Fruit fly (Drosophila melanogaster) whole organism, embryonic: ENCODE measurements around the gene CG8176.

Source experiments
- Abd-B ChIP-seq: fragments of 200-800 bp; sonication (Bioruptor generic); optimal IDR thresholded peaks from 2 replicates; lab custom pipeline; 2018; ENCODE audit warnings: missing biosample characterization, mild to moderate bottlenecking, missing genetic modification characterization, moderate library complexity
- Bteb2 ChIP-seq: fragments of 200-800 bp; sonication (Bioruptor generic); optimal IDR thresholded peaks from 2 replicates; lab custom pipeline; 2016; ENCODE audit warnings: missing biosample characterization, missing genetic modification characterization
- CG10274 ChIP-seq: fragments of 200-800 bp; sonication (Bioruptor generic); optimal IDR thresholded peaks from 3 replicates; lab custom pipeline; 2017; ENCODE audit warnings: missing biosample characterization, mild to moderate bottlenecking, missing genetic modification characterization
- CG12299 ChIP-seq: fragments of 200-800 bp; sonication (Bioruptor generic); optimal IDR thresholded peaks from 2 replicates; lab custom pipeline; 2018; ENCODE audit warnings: missing biosample characterization, mild to moderate bottlenecking, missing genetic modification characterization
- CG14441 ChIP-seq: fragments of 200-800 bp; sonication (Bioruptor generic); IDR thresholded peaks from 2 replicates; pipeline ENCODE4 v1.3.6; 2022; ENCODE audit warnings: missing biosample characterization, missing genetic modification characterization
- CG2120 ChIP-seq: fragments of 200-800 bp; sonication (Bioruptor generic); optimal IDR thresholded peaks from 3 replicates; lab custom pipeline; 2016; ENCODE audit warnings: missing biosample characterization, missing genetic modification characterization
- CG31365 ChIP-seq: fragments of 200-800 bp; sonication (Bioruptor generic); optimal IDR thresholded peaks from 2 replicates; lab custom pipeline; 2018; ENCODE audit warnings: missing biosample characterization, mild to moderate bottlenecking, missing genetic modification characterization
- CG3726 ChIP-seq: fragments of 200-800 bp; sonication (Bioruptor generic); IDR thresholded peaks from 3 replicates; pipeline ENCODE4, ENCODE4 v1.3.6; 2022; ENCODE audit warnings: missing biosample characterization, missing genetic modification characterization
- CG4282 ChIP-seq: fragments of 200-800 bp; sonication (Bioruptor generic); optimal IDR thresholded peaks from 2 replicates; lab custom pipeline; 2016; ENCODE audit warnings: missing biosample characterization, missing genetic modification characterization
- CG4424 ChIP-seq: fragments of 200-800 bp; sonication (Bioruptor generic); optimal IDR thresholded peaks from 3 replicates; lab custom pipeline; 2016; ENCODE audit warnings: missing biosample characterization, missing genetic modification characterization
- CG6272 ChIP-seq: fragments of 200-800 bp; sonication (Bioruptor generic); IDR thresholded peaks from 2 replicates; pipeline ENCODE4 v1.3.6; 2022; ENCODE audit warnings: missing biosample characterization, missing genetic modification characterization
- CG6683 ChIP-seq: fragments of 200-800 bp; sonication (Bioruptor generic); optimal IDR thresholded peaks from 2 replicates; lab custom pipeline; 2017; ENCODE audit warnings: missing biosample characterization, mild to moderate bottlenecking, missing genetic modification characterization, missing genetic modification reagents
- CG8281 ChIP-seq: fragments of 200-800 bp; sonication (Bioruptor generic); optimal IDR thresholded peaks from 2 replicates; lab custom pipeline; 2018; ENCODE audit warnings: missing biosample characterization, mild to moderate bottlenecking, missing genetic modification characterization, moderate library complexity
- CG8478 ChIP-seq: fragments of >200 bp; optimal IDR thresholded peaks from 2 replicates; lab custom pipeline; 2018
- CG8765 ChIP-seq: fragments of 200-800 bp; sonication (Bioruptor generic); IDR thresholded peaks from 2 replicates; pipeline ENCODE4 v1.3.6; 2022; ENCODE audit warnings: missing biosample characterization, missing genetic modification characterization
- CG9932 ChIP-seq: fragments of 200-800 bp; sonication (Bioruptor generic); IDR thresholded peaks from 2 replicates; pipeline ENCODE4 v1.3.6; 2022; ENCODE audit warnings: missing biosample characterization, missing genetic modification characterization
- CHES-1-like ChIP-seq: fragments of 200-800 bp; sonication (Bioruptor generic); optimal IDR thresholded peaks from 2 replicates; lab custom pipeline; 2016; ENCODE audit warnings: missing biosample characterization, missing genetic modification characterization
- Camta ChIP-seq: fragments of 200-800 bp; sonication (Bioruptor generic); optimal IDR thresholded peaks from 2 replicates; lab custom pipeline; 2016; ENCODE audit warnings: missing biosample characterization, missing genetic modification characterization
- Deaf1 ChIP-seq: fragments of 200-800 bp; optimal IDR thresholded peaks from 3 replicates; lab custom pipeline; 2019; ENCODE audit warnings: missing biosample characterization, mild to moderate bottlenecking, missing genetic modification characterization, moderate library complexity
- Dp ChIP-seq: fragments of 200-800 bp; sonication (Bioruptor generic); optimal IDR thresholded peaks from 2 replicates; lab custom pipeline; 2018; ENCODE audit warnings: missing biosample characterization, mild to moderate bottlenecking, missing genetic modification characterization, moderate library complexity
- Hr3 ChIP-seq: fragments of 200-800 bp; sonication (Bioruptor generic); optimal IDR thresholded peaks from 3 replicates; lab custom pipeline; 2016; ENCODE audit warnings: missing biosample characterization, missing genetic modification characterization
- Hr78 ChIP-seq, 2 experiments: fragments of 200-800 bp in 1 of 2; fragments of >200 bp in 1 of 2; sonication (Bioruptor generic) in 1 of 2; optimal IDR thresholded peaks; 2 replicates each; lab custom pipeline; 2017 to 2019; ENCODE audit warnings: missing biosample characterization in 2 of 2, missing genetic modification characterization in 2 of 2, mild to moderate bottlenecking in 1 of 2, moderate library complexity in 1 of 2
- Hsf ChIP-seq: fragments of 200-800 bp; sonication (Bioruptor generic); optimal IDR thresholded peaks from 3 replicates; lab custom pipeline; 2016; ENCODE audit warnings: missing biosample characterization, missing genetic modification characterization
- MESR4 ChIP-seq: fragments of 200-800 bp; sonication (Bioruptor generic); optimal IDR thresholded peaks from 2 replicates; lab custom pipeline; 2018; ENCODE audit warnings: missing biosample characterization, mild to moderate bottlenecking, missing genetic modification characterization, moderate library complexity
- MTF-1 ChIP-seq: fragments of 200-800 bp; sonication (Bioruptor generic); optimal IDR thresholded peaks from 2 replicates; lab custom pipeline; 2018; ENCODE audit warnings: missing biosample characterization, mild to moderate bottlenecking, missing genetic modification characterization, borderline replicate concordance
- NfI ChIP-seq: fragments of 200-800 bp; sonication (Bioruptor generic); optimal IDR thresholded peaks from 3 replicates; lab custom pipeline; 2018; ENCODE audit warnings: missing biosample characterization, mild to moderate bottlenecking, missing genetic modification characterization, moderate library complexity
- Sox100B ChIP-seq: fragments of 200-800 bp; sonication (Bioruptor generic); optimal IDR thresholded peaks from 3 replicates; lab custom pipeline; 2018; ENCODE audit warnings: missing biosample characterization, mild to moderate bottlenecking, missing genetic modification characterization
- Sox102F ChIP-seq: fragments of 200-800 bp; sonication (Bioruptor generic); optimal IDR thresholded peaks from 2 replicates; lab custom pipeline; 2018; ENCODE audit warnings: missing biosample characterization, mild to moderate bottlenecking, missing genetic modification characterization, moderate library complexity
- Sry-δ ChIP-seq: fragments of 200-800 bp; sonication (Bioruptor generic); optimal IDR thresholded peaks from 2 replicates; lab custom pipeline; 2016; ENCODE audit warnings: missing biosample characterization, missing genetic modification characterization
- Taf1 ChIP-seq: fragments of 200-800 bp; sonication (Bioruptor generic); IDR thresholded peaks from 2 replicates; pipeline ENCODE4 v1.3.6; 2022; ENCODE audit warnings: missing biosample characterization, missing genetic modification characterization
- YL-1 ChIP-seq: fragments of 200-800 bp; sonication (Bioruptor generic); optimal IDR thresholded peaks from 3 replicates; lab custom pipeline; 2017; ENCODE audit warnings: missing biosample characterization, mild to moderate bottlenecking, missing genetic modification characterization
- az2 ChIP-seq: fragments of 200-800 bp; sonication (Bioruptor generic); optimal IDR thresholded peaks from 3 replicates; lab custom pipeline; 2016; ENCODE audit warnings: missing biosample characterization, missing genetic modification characterization
- bbx ChIP-seq: fragments of 200-800 bp; sonication (Bioruptor generic); IDR thresholded peaks from 2 replicates; pipeline ENCODE4 v1.3.6; 2022; ENCODE audit warnings: missing biosample characterization, missing genetic modification characterization; ENCODE audit not compliant: partially characterized antibody
- bcd ChIP-seq: fragments of 200-800 bp; sonication (Bioruptor generic); optimal IDR thresholded peaks from 2 replicates; lab custom pipeline; 2017; ENCODE audit warnings: missing biosample characterization, mild to moderate bottlenecking, missing genetic modification characterization
- cad ChIP-seq: fragments of >200 bp; optimal IDR thresholded peaks from 2 replicates; lab custom pipeline; 2017; ENCODE audit warnings: missing biosample characterization, missing genetic modification characterization
- cato ChIP-seq: fragments of 200-800 bp; sonication (Bioruptor generic); optimal IDR thresholded peaks from 2 replicates; lab custom pipeline; 2016; ENCODE audit warnings: missing biosample characterization, missing genetic modification characterization, borderline replicate concordance
- cg ChIP-seq: fragments of 200-800 bp; sonication (Bioruptor generic); optimal IDR thresholded peaks from 3 replicates; lab custom pipeline; 2019; ENCODE audit warnings: missing biosample characterization, mild to moderate bottlenecking, missing genetic modification characterization, moderate library complexity
- corto ChIP-seq: fragments of 200-800 bp; sonication (Bioruptor generic); optimal IDR thresholded peaks from 2 replicates; lab custom pipeline; 2016; ENCODE audit warnings: missing biosample characterization, mild to moderate bottlenecking, missing genetic modification characterization, moderate library complexity
- crp ChIP-seq, 2 experiments: fragments of 200-800 bp; sonication (Bioruptor generic); optimal IDR thresholded peaks; 2 replicates in 1 of 2; 3 replicates in 1 of 2; lab custom pipeline; 2017; ENCODE audit warnings: missing biosample characterization in 2 of 2, missing genetic modification characterization in 2 of 2, mild to moderate bottlenecking in 1 of 2, moderate library complexity in 1 of 2
- danr ChIP-seq: fragments of 200-800 bp; sonication (Bioruptor generic); IDR thresholded peaks from 2 replicates; pipeline ENCODE4 v1.3.6; 2022; ENCODE audit warnings: missing biosample characterization, missing genetic modification characterization
- ems ChIP-seq: fragments of 200-800 bp; sonication (Bioruptor generic); optimal IDR thresholded peaks from 3 replicates; lab custom pipeline; 2016; ENCODE audit warnings: missing biosample characterization, missing genetic modification characterization
- fd64A ChIP-seq: fragments of 200-800 bp; sonication (Bioruptor generic); optimal IDR thresholded peaks from 3 replicates; lab custom pipeline; 2018; ENCODE audit warnings: missing biosample characterization, mild to moderate bottlenecking, missing genetic modification characterization
- fru ChIP-seq: fragments of >200 bp; optimal IDR thresholded peaks from 2 replicates; lab custom pipeline; 2017
- insv ChIP-seq, 2 experiments: fragments of 200-800 bp; sonication (Bioruptor generic); optimal IDR thresholded peaks; 3 replicates each; lab custom pipeline; 2016 to 2018; ENCODE audit warnings: missing biosample characterization in 2 of 2, missing genetic modification characterization in 2 of 2
- jigr1 ChIP-seq: fragments of 200-800 bp; sonication (Bioruptor generic); IDR thresholded peaks from 3 replicates; pipeline ENCODE4 v1.3.6; 2022; ENCODE audit warnings: missing biosample characterization, missing genetic modification characterization
- kni ChIP-seq: fragments of 200-800 bp; sonication (Bioruptor generic); optimal IDR thresholded peaks from 3 replicates; lab custom pipeline; 2017; ENCODE audit warnings: mild to moderate bottlenecking, missing biosample characterization, missing genetic modification reagents, missing genetic modification characterization
- sens-2 ChIP-seq: fragments of 200-800 bp; sonication (Bioruptor generic); IDR thresholded peaks from 2 replicates; pipeline ENCODE4 v1.3.6; 2022; ENCODE audit warnings: missing biosample characterization, missing genetic modification characterization
- tin ChIP-seq: fragments of 200-800 bp; sonication (Bioruptor generic); optimal IDR thresholded peaks from 3 replicates; lab custom pipeline; 2016; ENCODE audit warnings: missing biosample characterization, missing genetic modification characterization
- tll ChIP-seq, 2 experiments: fragments of 200-800 bp in 1 of 2; fragments of >200 bp in 1 of 2; sonication (Bioruptor generic) in 1 of 2; optimal IDR thresholded peaks; 2 replicates each; lab custom pipeline; 2017 to 2019; ENCODE audit warnings: missing biosample characterization in 2 of 2, missing genetic modification characterization in 2 of 2, mild to moderate bottlenecking in 1 of 2, moderate library complexity in 1 of 2
- trem ChIP-seq: fragments of 200-800 bp; optimal IDR thresholded peaks from 3 replicates; lab custom pipeline; 2019; ENCODE audit warnings: missing biosample characterization, mild to moderate bottlenecking, missing genetic modification characterization, moderate library complexity
- zen ChIP-seq: fragments of 200-800 bp; sonication (Bioruptor generic); optimal IDR thresholded peaks from 3 replicates; lab custom pipeline; 2018; ENCODE audit warnings: missing biosample characterization, mild to moderate bottlenecking, missing genetic modification characterization, moderate library complexity

Gene CG8176

DNA sequence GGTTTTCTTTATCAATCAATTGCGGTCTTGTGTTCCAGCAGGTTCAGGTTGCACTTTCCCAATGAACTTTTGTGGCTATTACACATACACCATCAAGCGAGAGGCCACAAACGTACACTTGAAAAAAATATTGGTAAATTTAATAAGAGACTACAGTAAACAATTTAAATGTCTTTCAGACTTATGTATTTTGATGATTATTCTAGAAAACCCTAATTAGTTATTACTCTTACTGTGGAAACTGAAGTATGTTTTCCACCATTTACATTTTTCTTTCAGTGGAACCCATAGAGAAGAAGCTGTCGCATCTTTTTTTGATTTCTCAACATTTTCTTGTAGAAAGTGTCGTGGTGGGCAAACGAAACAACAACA is 18.3 kb downstream of the CG8176 start (continued):
- peak; percentile 63; the same call in 1 of the 2 replicates for TF ChIP-seq Taf1 (GFP tag; lab: Robert Waterston, UW)
- TF ChIP-seq corto (GFP tag; lab: Kevin White, UChicago), result no peak
- peak; percentile 57 for TF ChIP-seq CG31365 (tag; lab: Kevin White, UChicago)
- no peak for TF ChIP-seq Abd-B (GFP tag; lab: Kevin White, UChicago)
- TF ChIP-seq CG6683 (GFP tag; lab: Kevin White, UChicago), result peak; percentile 65
- TF ChIP-seq Deaf1 (tag; lab: Kevin White, UChicago), result no peak
- peak; percentile 91 for TF ChIP-seq CG14441
- TF ChIP-seq Hr78 (GFP tag; optimal IDR thresholded peaks at IDR 0.05; lab: Kevin White, UChicago), result peak in 1 of 2 experiments; percentile 68
- peak; percentile 90 for TF ChIP-seq CHES-1-like (GFP tag; lab: Kevin White, UChicago)
- peak; percentile 49; the same call in 1 of the 2 replicates for TF ChIP-seq CG8765
- peak; percentile 90 for TF ChIP-seq cato (GFP tag; lab: Kevin White, UChicago)
- peak; percentile 64 for TF ChIP-seq Sry-δ (GFP tag; lab: Kevin White, UChicago)
- TF ChIP-seq Camta (GFP tag; lab: Kevin White, UChicago), result peak; percentile 93
- peak; percentile 77 for TF ChIP-seq fd64A (GFP tag; lab: Kevin White, UChicago)
- peak; percentile 95 for TF ChIP-seq CG4424
- peak; percentile 82 for TF ChIP-seq zen
- TF ChIP-seq CG2120 (GFP tag; lab: Kevin White, UChicago), result peak; percentile 89
- peak; percentile 78 for TF ChIP-seq CG6272
- peak; percentile 87 for TF ChIP-seq MTF-1 (GFP tag; lab: Kevin White, UChicago)
- TF ChIP-seq bcd, result peak; percentile 82
- TF ChIP-seq jigr1 (GFP tag; lab: Robert Waterston, UW), result peak; percentile 81
- peak; percentile 99 for TF ChIP-seq Sox102F
- no peak; the same call in 1 of the 2 replicates for TF ChIP-seq CG9932 (GFP tag; lab: Robert Waterston, UW)
- peak; percentile 61 for TF ChIP-seq CG10274 (GFP tag; lab: Kevin White, UChicago)
- TF ChIP-seq NfI (GFP tag; lab: Kevin White, UChicago), result peak; percentile 85
- TF ChIP-seq tll (GFP tag; optimal IDR thresholded peaks at IDR 0.05; lab: Kevin White, UChicago), result no peak
- peak; percentile 85; the same call in 1 of the 3 replicates for TF ChIP-seq CG3726 (GFP tag; lab: Robert Waterston, UW)
- peak; percentile 82 for TF ChIP-seq danr
- peak; percentile 93 for TF ChIP-seq trem
- TF ChIP-seq fru (lab: Kevin White, UChicago), result no peak
- TF ChIP-seq Hr3 (GFP tag; lab: Kevin White, UChicago), result peak; percentile 92
- peak; percentile 90 for TF ChIP-seq tin (GFP tag; lab: Kevin White, UChicago)
- peak; percentile 23 for TF ChIP-seq cg (GFP tag; lab: Kevin White, UChicago)
- peak; percentile 70 for TF ChIP-seq YL-1 (GFP tag; lab: Kevin White, UChicago)
- peak; percentile 70 for TF ChIP-seq CG8281 (tag; lab: Kevin White, UChicago)
- no peak for TF ChIP-seq bbx (GFP tag; lab: Robert Waterston, UW)
- TF ChIP-seq ems (GFP tag; lab: Kevin White, UChicago), result peak; percentile 9
- TF ChIP-seq Sox100B, result peak; percentile 94
- no peak for TF ChIP-seq Dp
- peak; percentile 92 for TF ChIP-seq CG12299
- peak; percentile 92 for TF ChIP-seq Hsf (GFP tag; lab: Kevin White, UChicago)
- TF ChIP-seq az2, result peak; percentile 96
- no peak for TF ChIP-seq cad (GFP tag; lab: Kevin White, UChicago)
- TF ChIP-seq sens-2 (GFP tag; lab: Robert Waterston, UW), result peak; percentile 92
- peak; percentile 89 for TF ChIP-seq Bteb2
- peak; percentile 16 for TF ChIP-seq MESR4 (GFP tag; lab: Kevin White, UChicago)
- TF ChIP-seq kni, result no peak
- peak in 1 of 2 experiments; percentile 46 for TF ChIP-seq crp (GFP tag; optimal IDR thresholded peaks at IDR 0.05; lab: Kevin White, UChicago)
- peak; percentile 51 for TF ChIP-seq CG4282 (GFP tag; lab: Kevin White, UChicago)
- no peak for TF ChIP-seq CG8478 (lab: Kevin White, UChicago)
- TF ChIP-seq insv (GFP tag; optimal IDR thresholded peaks at IDR 0.05; lab: Kevin White, UChicago), result no peak
